Fruit fly (Drosophila melanogaster) whole organism, adult: ENCODE data around the gene CG13720.

Source experiments
- CG1620 ChIP-seq: fragments of 200-800 bp; sonication (Bioruptor generic); optimal IDR thresholded peaks from 2 replicates; lab custom pipeline; 2016; ENCODE audit warnings: missing biosample characterization, missing genetic modification characterization
- Clk ChIP-seq: fragments of 200-800 bp; sonication (Bioruptor generic); optimal IDR thresholded peaks from 2 replicates; lab custom pipeline; 2017; ENCODE audit warnings: missing biosample characterization, missing genetic modification characterization
- pad ChIP-seq: fragments of 200-800 bp; sonication (Bioruptor generic); optimal IDR thresholded peaks from 3 replicates; lab custom pipeline; 2017; ENCODE audit warnings: missing biosample characterization, missing genetic modification characterization, mild to moderate bottlenecking, moderate library complexity, missing genetic modification reagents

- TF ChIP-seq pad (GFP tag; lab: Kevin White, UChicago) (no peak), Clk (GFP tag; lab: Kevin White, UChicago) (no peak), CG1620 (no peak)
These were observed 30.6 kb downstream of the CG13720 start, which contains the start of gene CG32249 for dm6 chr3L:4469701-4470100.
